Fruit fly (Drosophila melanogaster): ENCODE data around the gene salt.
A peak's percentile ranks its signal among the peaks of the same experiment; 100 is the strongest.

salt gene

DNA sequence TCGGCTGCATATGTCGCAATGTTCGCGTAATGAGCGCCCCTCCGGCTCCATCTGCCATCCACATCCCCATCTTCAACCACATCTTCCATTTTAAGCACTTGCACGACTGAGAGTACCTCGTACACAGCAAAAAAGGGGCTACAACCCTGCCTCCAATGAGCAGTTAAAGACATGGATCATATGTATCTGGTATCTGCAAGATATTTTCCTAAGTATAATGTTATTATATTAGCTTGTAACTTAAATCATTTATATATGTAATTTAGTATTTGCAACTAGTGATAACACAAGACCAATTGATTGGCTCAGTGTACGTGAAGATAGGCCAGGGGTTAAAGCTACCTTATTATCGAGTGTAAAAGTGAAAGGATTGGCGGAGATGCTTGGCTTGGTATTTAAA, 8.2 kb upstream of the salt start:
- TF ChIP-seq nom (GFP tag; optimal IDR thresholded peaks at IDR 0.05) (peak; percentile 40), phol (tag; optimal IDR thresholded peaks at IDR 0.05) (peak; percentile 5), CG17359 (tag; optimal IDR thresholded peaks at IDR 0.05) (peak; percentile 3), CG11504 (tag; optimal IDR thresholded peaks at IDR 0.05) (peak; percentile 25), CG7357 (GFP tag; IDR thresholded peaks at IDR 0.05) (no peak), zfh2 (GFP tag; optimal IDR thresholded peaks at IDR 0.05) (no peak), Ets65A (GFP tag) (peak; percentile 38), sqz (GFP tag; optimal IDR thresholded peaks at IDR 0.05) (no peak), dysf (GFP tag; IDR thresholded peaks at IDR 0.05) (0 out of 3 replicates have a peak, but pooled peaks have one; percentile 30), Blimp-1 (GFP tag; optimal IDR thresholded peaks at IDR 0.05) (peak; percentile 45), Drgx (GFP tag; IDR thresholded peaks at IDR 0.05) (peak; percentile 73), CG10979 (tag; optimal IDR thresholded peaks at IDR 0.05) (peak; percentile 12), mld (GFP tag; IDR thresholded peaks at IDR 0.05; ENCODE audit: partially characterized antibody) (no peak), CG18764 (GFP tag; optimal IDR thresholded peaks at IDR 0.05) (no peak), CG16863 (GFP tag; optimal IDR thresholded peaks at IDR 0.05) (no peak), CG6683 (GFP tag; optimal IDR thresholded peaks at IDR 0.05) (no peak), MBD-R2 (GFP tag; IDR thresholded peaks at IDR 0.05) (no peak), CG6175 (GFP tag; IDR thresholded peaks at IDR 0.05) (no peak), Sox102F (GFP tag; optimal IDR thresholded peaks at IDR 0.05) (peak; percentile 7), sd (tag; optimal IDR thresholded peaks at IDR 0.05) (no peak), CG1832 (GFP tag; optimal IDR thresholded peaks at IDR 0.05) (no peak), CG11085 (GFP tag; IDR thresholded peaks at IDR 0.05) (no peak), CG1603 (tag; optimal IDR thresholded peaks at IDR 0.05) (peak; percentile 30), zen2 (GFP tag; IDR thresholded peaks at IDR 0.05; ENCODE audit: partially characterized antibody) (no peak), Neu2 (GFP tag; optimal IDR thresholded peaks at IDR 0.05; ENCODE audit: borderline replicate concordance) (no peak), dmrt99B (tag; optimal IDR thresholded peaks at IDR 0.05) (peak; percentile 29), Atf-2 (GFP tag; optimal IDR thresholded peaks at IDR 0.05) (no peak), sim (GFP tag; IDR thresholded peaks at IDR 0.05) (no peak)

DNA sequence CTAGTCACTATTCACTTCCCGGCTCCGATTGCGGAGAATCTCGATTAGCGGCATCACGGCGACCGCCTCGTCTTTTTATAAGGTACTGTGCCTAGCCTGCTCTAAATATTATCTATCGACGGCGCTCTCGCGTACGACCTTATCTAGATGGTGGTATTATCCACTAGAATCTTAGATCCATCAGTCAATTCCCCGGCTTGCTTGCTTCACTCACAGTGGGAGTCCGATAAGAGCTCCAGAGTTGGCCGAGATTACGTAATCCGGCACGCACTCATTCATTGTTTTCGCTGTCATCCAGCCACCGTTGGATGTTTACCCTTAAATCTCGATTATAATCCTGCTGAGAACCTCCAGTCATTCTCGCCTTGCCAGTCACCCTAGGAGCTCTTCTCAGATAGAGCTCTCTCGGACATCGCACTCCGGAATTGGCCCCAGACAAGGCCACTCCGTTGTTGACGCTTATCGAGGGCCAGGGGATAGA, 7.1 kb upstream of the salt start, which contains the start of gene Smvt:
TSS of gene Smvt (minus strand) at position 51 of the 481 bp plus-strand sequence.
- TF ChIP-seq sqz (GFP tag; optimal IDR thresholded peaks at IDR 0.05) = no peak
- peak; percentile 10 for TF ChIP-seq CG15479 (GFP tag; optimal IDR thresholded peaks at IDR 0.05)
- TF ChIP-seq CG6654 (GFP tag; optimal IDR thresholded peaks at IDR 0.05) = no peak
- TF ChIP-seq Dip2 (GFP tag; IDR thresholded peaks at IDR 0.05) = no peak
- TF ChIP-seq Pdp1 (GFP tag; optimal IDR thresholded peaks at IDR 0.05) = peak in 1 of 2 experiments; percentile 80
- TF ChIP-seq Ets97D (GFP tag; optimal IDR thresholded peaks at IDR 0.05) = no peak
- TF ChIP-seq vnd (GFP tag; IDR thresholded peaks at IDR 0.05; ENCODE audit: partially characterized antibody) = 0 out of 3 replicates have a peak, but pooled peaks have one; percentile 16

dm6 chr3R:31758587-31759167, 4.2 kb upstream of the salt start, which contains the start of gene CG2187:
TSS of gene CG2187 (minus strand) at chr3R:31758637.
- no peak for TF ChIP-seq Doc2 (GFP tag; IDR thresholded peaks at IDR 0.05)
- no peak for TF ChIP-seq Dip3 (GFP tag; optimal IDR thresholded peaks at IDR 0.05)
- TF ChIP-seq fru (optimal IDR thresholded peaks at IDR 0.05) = no peak
- peak; percentile 18 for TF ChIP-seq CG7987 (GFP tag; optimal IDR thresholded peaks at IDR 0.05)
- peak; percentile 9 for TF ChIP-seq CG12219 (GFP tag; optimal IDR thresholded peaks at IDR 0.05)
- no peak for TF ChIP-seq Mrtf (GFP tag; IDR thresholded peaks at IDR 0.05)
- TF ChIP-seq psq (GFP tag; optimal IDR thresholded peaks at IDR 0.05) = no peak
- TF ChIP-seq CG15269 (tag; optimal IDR thresholded peaks at IDR 0.05) = no peak
- TF ChIP-seq CG12236 (GFP tag; optimal IDR thresholded peaks at IDR 0.05) = no peak
- TF ChIP-seq CG6765 (GFP tag; optimal IDR thresholded peaks at IDR 0.05) = peak; percentile 22
- no peak for TF ChIP-seq CG9797 (GFP tag; optimal IDR thresholded peaks at IDR 0.05)
- no peak for TF ChIP-seq bowl (GFP tag; IDR thresholded peaks at IDR 0.05)
- TF ChIP-seq odd (GFP tag; optimal IDR thresholded peaks at IDR 0.05) = peak; percentile 14
- no peak for TF ChIP-seq CG14667 (GFP tag; IDR thresholded peaks at IDR 0.05)
- no peak for TF ChIP-seq CG6654 (GFP tag; optimal IDR thresholded peaks at IDR 0.05)
- TF ChIP-seq CG7372 (GFP tag; IDR thresholded peaks at IDR 0.05) = no peak

Data from whole organism, embryonic.